Fruit fly (Drosophila melanogaster): ENCODE results near the gene CG9399.

The CG9399 gene

dm6 chr3R:9605084-9605483, 31.1 kb upstream of the CG9399 start (continued):
- TF ChIP-seq croc (GFP tag; conservative IDR thresholded peaks at IDR 0.05) (peak; percentile 48; the same call in 2 of the 3 replicates), CG10147 (GFP tag; optimal IDR thresholded peaks at IDR 0.05) (no peak), gem (tag; optimal IDR thresholded peaks at IDR 0.05) (peak; percentile 58), sens (GFP tag) (peak; percentile 93), CG5953 (GFP tag; IDR thresholded peaks at IDR 0.05) (no peak), NC2β (GFP tag; optimal IDR thresholded peaks at IDR 0.05) (peak; percentile 63), HLH3B (GFP tag; IDR thresholded peaks at IDR 0.05) (no peak), sd (tag; optimal IDR thresholded peaks at IDR 0.05) (no peak), slbo (GFP tag; IDR thresholded peaks at IDR 0.05) (0 out of 2 replicates have a peak, but pooled peaks have one; percentile 3), sqz (GFP tag; optimal IDR thresholded peaks at IDR 0.05) (no peak), dati (GFP tag; IDR thresholded peaks at IDR 0.05) (no peak), CG2875 (GFP tag; optimal IDR thresholded peaks at IDR 0.05) (no peak), gcm (GFP tag; optimal IDR thresholded peaks at IDR 0.05) (no peak), CG17829 (tag; optimal IDR thresholded peaks at IDR 0.05) (peak; percentile 78), ttk (GFP tag; IDR thresholded peaks at IDR 0.05) (no peak), gcm2 (GFP tag; optimal IDR thresholded peaks at IDR 0.05) (no peak), CG4404 (GFP tag; IDR thresholded peaks at IDR 0.05) (peak; percentile 35; the same call in 1 of the 2 replicates), lola (GFP tag; optimal IDR thresholded peaks at IDR 0.05) (peak in 1 of 3 experiments; percentile 71), Antp (GFP tag; optimal IDR thresholded peaks at IDR 0.05) (peak; percentile 12), CG12236 (GFP tag; optimal IDR thresholded peaks at IDR 0.05) (no peak), MESR4 (GFP tag; optimal IDR thresholded peaks at IDR 0.05) (no peak), HLHmδ (GFP tag; optimal IDR thresholded peaks at IDR 0.05) (no peak), Xrp1 (GFP tag; IDR thresholded peaks at IDR 0.05) (peak; percentile 78), vvl (GFP tag; IDR thresholded peaks at IDR 0.05) (peak; percentile 61; the same call in 1 of the 2 replicates), Hr3 (GFP tag; optimal IDR thresholded peaks at IDR 0.05) (peak; percentile 16), CG11695 (GFP tag; IDR thresholded peaks at IDR 0.05) (no peak), Med (GFP tag) (peak; percentile 75), CG10565 (GFP tag; optimal IDR thresholded peaks at IDR 0.05) (no peak), CG6683 (GFP tag; optimal IDR thresholded peaks at IDR 0.05) (no peak), CoRest (tag; optimal IDR thresholded peaks at IDR 0.05) (peak; percentile 28), CG3995 (GFP tag; optimal IDR thresholded peaks at IDR 0.05) (no peak), Stat92E (GFP tag; optimal IDR thresholded peaks at IDR 0.05) (peak in 1 of 3 experiments; percentile 30), p53 (GFP tag; optimal IDR thresholded peaks at IDR 0.05) (no peak), CG1529 (GFP tag; optimal IDR thresholded peaks at IDR 0.05) (no peak), Vsx1 (GFP tag; optimal IDR thresholded peaks at IDR 0.05) (no peak), CG4820 (GFP tag; optimal IDR thresholded peaks at IDR 0.05) (peak; percentile 42), CG33557 (GFP tag; optimal IDR thresholded peaks at IDR 0.05) (peak; percentile 56), CG3407 (GFP tag; optimal IDR thresholded peaks at IDR 0.05) (peak; percentile 24), lov (optimal IDR thresholded peaks at IDR 0.05) (no peak), lov (GFP tag; IDR thresholded peaks at IDR 0.05) (peak; percentile 77; the same call in 2 of the 3 replicates), GATAe (GFP tag; conservative IDR thresholded peaks at IDR 0.05) (no peak), CG16815 (GFP tag; optimal IDR thresholded peaks at IDR 0.05) (peak; percentile 20), CG18619 (GFP tag; optimal IDR thresholded peaks at IDR 0.05) (no peak), Oli (tag; optimal IDR thresholded peaks at IDR 0.05) (peak; percentile 4), slp2 (GFP tag; optimal IDR thresholded peaks at IDR 0.05) (peak; percentile 12), cato (GFP tag; optimal IDR thresholded peaks at IDR 0.05; ENCODE audit: borderline replicate concordance) (no peak), CG32532 (GFP tag; IDR thresholded peaks at IDR 0.05) (no peak), CG8924 (tag; optimal IDR thresholded peaks at IDR 0.05) (peak; percentile 40), B-H1 (GFP tag; IDR thresholded peaks at IDR 0.05) (no peak), crol (GFP tag; IDR thresholded peaks at IDR 0.05) (peak; percentile 29; the same call in 1 of the 2 replicates), CG2202 (tag; optimal IDR thresholded peaks at IDR 0.05) (peak; percentile 26)

Data from whole organism, embryonic.